Worm (Caenorhabditis elegans): ENCODE data around the gene F18E9.3.

DNA sequence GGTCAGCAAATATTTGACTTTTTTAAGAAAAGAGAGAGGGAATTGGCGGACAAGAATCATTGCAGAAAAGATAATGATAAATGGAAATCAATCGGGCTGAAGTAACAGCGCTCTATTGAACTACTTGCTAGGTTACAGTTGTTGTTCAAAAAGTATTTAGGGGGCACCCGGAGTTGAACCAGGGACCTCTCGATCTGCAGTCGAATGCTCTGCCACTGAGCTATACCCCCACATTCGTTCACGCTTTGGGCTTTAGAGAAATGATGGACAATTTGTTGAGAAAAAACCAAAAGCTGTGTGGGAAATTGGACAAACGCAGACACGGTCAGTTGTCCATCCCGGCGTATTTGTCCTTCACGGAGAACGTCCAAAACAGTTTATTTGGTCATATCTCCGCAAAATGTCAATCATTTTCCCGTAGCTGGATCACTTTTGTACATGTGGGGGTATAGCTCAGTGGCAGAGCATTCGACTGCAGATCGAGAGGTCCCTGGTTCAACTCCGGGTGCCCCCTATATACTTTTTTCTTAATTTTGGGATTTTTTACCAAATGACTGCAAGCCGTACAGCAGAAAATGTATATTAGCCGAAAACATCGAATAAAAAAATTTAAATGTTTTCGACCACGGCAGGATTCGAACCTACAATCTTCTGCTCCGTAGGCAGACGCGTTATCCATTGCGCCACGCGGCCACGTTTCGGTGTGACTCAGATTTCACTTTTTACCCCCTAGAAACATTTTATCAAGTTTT is 38.1 kb downstream of the F18E9.3 start:
- no peak for TF ChIP-seq nhr-11 (tag; optimal IDR thresholded peaks at IDR 0.05)
- TF ChIP-seq ces-1 (GFP tag; optimal IDR thresholded peaks at IDR 0.05) = no peak
- no peak for TF ChIP-seq mep-1 (tag; optimal IDR thresholded peaks at IDR 0.05)
- no peak for TF ChIP-seq ceh-82 (tag; optimal IDR thresholded peaks at IDR 0.05)
